Worm (Caenorhabditis elegans) whole organism, young adult: ENCODE measurements around the gene F41C6.7.

Source experiments
- B0019.2 ChIP-seq: fragments of 200-800 bp; sonication (Bioruptor generic); conservative IDR thresholded peaks from 2 replicates; pipeline ENCODE4 v1.3.6; 2022; ENCODE audit warnings: missing genetic modification reagents, missing genetic modification characterization, missing compliant biosample characterization
- B0336.3 ChIP-seq: fragments of 200-800 bp; sonication (Bioruptor generic); IDR thresholded peaks from 2 replicates; pipeline ENCODE4 v1.3.6; 2022; ENCODE audit warnings: missing genetic modification characterization, missing compliant biosample characterization
- C06A6.2 ChIP-seq: fragments of 200-800 bp; sonication (Bioruptor generic); conservative IDR thresholded peaks from 2 replicates; pipeline ENCODE4 v1.3.6; 2022; ENCODE audit warnings: missing genetic modification characterization, missing compliant biosample characterization
- C17E4.6 ChIP-seq: fragments of 200-800 bp; sonication (Bioruptor generic); IDR thresholded peaks from 2 replicates; pipeline ENCODE4 v1.3.6; 2022; ENCODE audit warnings: missing genetic modification reagents, missing genetic modification characterization, missing compliant biosample characterization
- F57A8.1 ChIP-seq: fragments of 200-800 bp; sonication (Bioruptor generic); optimal IDR thresholded peaks from 2 replicates; lab custom pipeline; 2018; ENCODE audit warnings: mild to moderate bottlenecking, missing genetic modification characterization, moderate library complexity, missing compliant biosample characterization
- F57C9.4 ChIP-seq: sonication (generic microtip); optimal IDR thresholded peaks from 2 replicates; lab custom pipeline; 2017; ENCODE audit warnings: mild to moderate bottlenecking, missing genetic modification characterization, missing compliant biosample characterization
- K12H6.12 ChIP-seq: fragments of 200-800 bp; sonication (Bioruptor generic); optimal IDR thresholded peaks from 2 replicates; lab custom pipeline; 2018; ENCODE audit warnings: mild to moderate bottlenecking, missing genetic modification characterization, missing compliant biosample characterization
- T26A5.8 ChIP-seq: sonication (generic microtip); optimal IDR thresholded peaks from 2 replicates; lab custom pipeline; 2016; ENCODE audit warnings: missing genetic modification characterization, missing compliant biosample characterization
- Y95B8A.8 ChIP-seq: fragments of 200-800 bp; sonication (Bioruptor generic); IDR thresholded peaks from 2 replicates; pipeline ENCODE4 v1.3.6; 2022; ENCODE audit warnings: missing genetic modification reagents, missing genetic modification characterization, missing compliant biosample characterization
- ZK185.1 ChIP-seq: sonication (generic microtip); optimal IDR thresholded peaks from 2 replicates; lab custom pipeline; 2016; ENCODE audit warnings: mild to moderate bottlenecking, missing genetic modification characterization, missing compliant biosample characterization; ENCODE audit not compliant: poor library complexity, severe bottlenecking
- ama-1 ChIP-seq, 3 experiments: fragments of 150-350 bp in 1 of 3; sonication (generic microtip) in 2 of 3; optimal IDR thresholded peaks; 2 replicates each; lab custom pipeline; 2014 to 2018; ENCODE audit warnings: missing biosample characterization in 2 of 3, missing genetic modification characterization in 2 of 3, missing genetic modification reagents in 2 of 3
- aptf-2 ChIP-seq: fragments of 200-800 bp; sonication (Bioruptor generic); conservative IDR thresholded peaks from 2 replicates; pipeline ENCODE4 v1.3.6; 2022; ENCODE audit warnings: missing genetic modification reagents, missing genetic modification characterization, missing compliant biosample characterization
- athp-1 ChIP-seq: sonication (generic microtip); optimal IDR thresholded peaks from 2 replicates; lab custom pipeline; 2017; ENCODE audit warnings: mild to moderate bottlenecking, missing genetic modification characterization, missing compliant biosample characterization
- attf-3 ChIP-seq: fragments of 200-800 bp; sonication (Bioruptor generic); conservative IDR thresholded peaks from 2 replicates; pipeline ENCODE4 v1.3.6; 2022; ENCODE audit warnings: missing genetic modification reagents, missing genetic modification characterization, missing compliant biosample characterization
- bed-1 ChIP-seq: fragments of 200-800 bp; sonication (Bioruptor generic); IDR thresholded peaks from 2 replicates; pipeline ENCODE4 v1.3.6; 2022; ENCODE audit warnings: missing genetic modification reagents, missing genetic modification characterization, missing compliant biosample characterization
- ceh-79 ChIP-seq: sonication (generic microtip); optimal IDR thresholded peaks from 2 replicates; lab custom pipeline; 2017; ENCODE audit warnings: mild to moderate bottlenecking, missing genetic modification characterization, missing compliant biosample characterization
- efl-1 ChIP-seq: fragments of 150-350 bp; optimal IDR thresholded peaks from 2 replicates; lab custom pipeline; 2014; ENCODE audit warnings: missing biosample characterization, missing genetic modification reagents, missing genetic modification characterization
- egrh-3 ChIP-seq: fragments of 200-800 bp; sonication (Bioruptor generic); IDR thresholded peaks from 2 replicates; pipeline ENCODE4 v1.3.6; 2022; ENCODE audit warnings: missing genetic modification reagents, missing genetic modification characterization, missing compliant biosample characterization
- ets-4 ChIP-seq: fragments of 200-800 bp; sonication (Bioruptor generic); optimal IDR thresholded peaks from 2 replicates; lab custom pipeline; 2018; ENCODE audit warnings: mild to moderate bottlenecking, missing genetic modification characterization, missing compliant biosample characterization
- hlh-12 ChIP-seq: sonication (generic microtip); optimal IDR thresholded peaks from 2 replicates; lab custom pipeline; 2016; ENCODE audit warnings: missing genetic modification characterization, missing compliant biosample characterization
- hrde-1 ChIP-seq: sonication (generic microtip); optimal IDR thresholded peaks from 2 replicates; lab custom pipeline; 2016; ENCODE audit warnings: missing genetic modification characterization, mild to moderate bottlenecking, missing compliant biosample characterization, moderate library complexity, missing genotype, missing genetic modification reagents, borderline replicate concordance
- hsf-1 ChIP-seq: fragments of 200-800 bp; sonication (Bioruptor generic); IDR thresholded peaks from 2 replicates; pipeline ENCODE4 v1.3.6; 2022; ENCODE audit warnings: missing genetic modification reagents, missing genetic modification characterization, missing compliant biosample characterization
- lag-1 ChIP-seq: fragments of 200-800 bp; sonication (Bioruptor generic); IDR thresholded peaks from 2 replicates; pipeline ENCODE4 v1.3.6; 2022; ENCODE audit warnings: missing genetic modification reagents, missing genetic modification characterization, missing compliant biosample characterization
- lin-54 ChIP-seq: fragments of 200-800 bp; sonication (Bioruptor generic); optimal IDR thresholded peaks from 2 replicates; lab custom pipeline; 2018; ENCODE audit warnings: mild to moderate bottlenecking, missing genetic modification characterization, missing compliant biosample characterization
- lsl-1 ChIP-seq: fragments of 200-800 bp; sonication (Bioruptor generic); optimal IDR thresholded peaks from 2 replicates; lab custom pipeline; 2018; ENCODE audit warnings: mild to moderate bottlenecking, missing genetic modification characterization, moderate library complexity, missing compliant biosample characterization
- madf-3 ChIP-seq: fragments of 200-800 bp; sonication (Bioruptor generic); IDR thresholded peaks from 2 replicates; pipeline ENCODE4 v1.3.6; 2022; ENCODE audit warnings: missing genetic modification reagents, missing genetic modification characterization, missing compliant biosample characterization
- mes-4 ChIP-seq: sonication (generic microtip); optimal IDR thresholded peaks from 2 replicates; lab custom pipeline; 2016; ENCODE audit warnings: missing genotype, missing genetic modification characterization, missing compliant biosample characterization
- nfya-1 ChIP-seq: sonication (generic microtip); optimal IDR thresholded peaks from 2 replicates; lab custom pipeline; 2017; ENCODE audit warnings: antibody characterized with exemption, missing compliant biosample characterization, missing genetic modification characterization, borderline replicate concordance; ENCODE audit not compliant: insufficient read depth
- nhr-120 ChIP-seq: fragments of 200-800 bp; sonication (Bioruptor generic); IDR thresholded peaks from 2 replicates; pipeline ENCODE4 v1.3.6; 2022; ENCODE audit warnings: missing genetic modification characterization, missing compliant biosample characterization
- nhr-27 ChIP-seq: fragments of 200-800 bp; sonication (Bioruptor generic); optimal IDR thresholded peaks from 2 replicates; lab custom pipeline; 2018; ENCODE audit warnings: mild to moderate bottlenecking, missing genetic modification characterization, moderate library complexity, missing compliant biosample characterization
- repo-1 ChIP-seq: sonication (generic microtip); optimal IDR thresholded peaks from 2 replicates; lab custom pipeline; 2017; ENCODE audit warnings: mild to moderate bottlenecking, missing genetic modification characterization, missing compliant biosample characterization
- snpc-1.3 ChIP-seq: sonication (generic microtip); optimal IDR thresholded peaks from 2 replicates; lab custom pipeline; 2017; ENCODE audit warnings: missing genetic modification characterization, mild to moderate bottlenecking, missing compliant biosample characterization, antibody characterized with exemption, moderate library complexity, missing genotype, missing genetic modification reagents; ENCODE audit not compliant: insufficient read depth
- sptf-2 ChIP-seq: fragments of 200-800 bp; sonication (Bioruptor generic); optimal IDR thresholded peaks from 2 replicates; lab custom pipeline; 2018; ENCODE audit warnings: mild to moderate bottlenecking, missing genetic modification characterization, missing compliant biosample characterization
- zim-3 ChIP-seq: sonication (generic microtip); optimal IDR thresholded peaks from 2 replicates; lab custom pipeline; 2017; ENCODE audit warnings: mild to moderate bottlenecking, missing genetic modification characterization, moderate library complexity, missing compliant biosample characterization
- ztf-26 ChIP-seq: sonication (generic microtip); optimal IDR thresholded peaks from 2 replicates; lab custom pipeline; 2017; ENCODE audit warnings: missing genetic modification characterization, missing compliant biosample characterization

The F41C6.7 gene

ce11 chrX:6853318-6853717 is 31.8 kb downstream of the F41C6.7 start, which contains the start of gene rig-3:
TSS of gene rig-3 (plus strand) at chrX:6853618.
- TF ChIP-seq aptf-2 (no peak), snpc-1.3 (tag; lab: Kevin White, UChicago) (no peak), B0019.2 (GFP tag; lab: Robert Waterston, UW) (no peak), F57C9.4 (no peak), K12H6.12 (tag; lab: Kevin White, UChicago) (no peak), nhr-27 (tag; lab: Kevin White, UChicago) (no peak), mes-4 (no peak), C17E4.6 (GFP tag; lab: Robert Waterston, UW) (no peak), lin-54 (GFP tag; lab: Kevin White, UChicago) (no peak), repo-1 (tag; lab: Kevin White, UChicago) (no peak), hlh-12 (tag; lab: Kevin White, UChicago) (no peak), athp-1 (tag; lab: Kevin White, UChicago) (no peak), hrde-1 (no peak), nfya-1 (tag; lab: Kevin White, UChicago) (no peak), hsf-1 (no peak), ceh-79 (tag; lab: Kevin White, UChicago) (no peak), T26A5.8 (tag; lab: Kevin White, UChicago) (no peak), ztf-26 (tag; lab: Kevin White, UChicago) (no peak), efl-1 (GFP tag; lab: Kevin White, UChicago) (no peak), F57A8.1 (GFP tag; lab: Kevin White, UChicago) (no peak)

ce11 chrX:6850412-6850811 is 34.7 kb downstream of the F41C6.7 start:
- TF ChIP-seq nhr-120 (GFP tag; lab: Robert Waterston, UW), result no peak
- TF ChIP-seq lag-1 (GFP tag; lab: Robert Waterston, UW), result no peak
- no peak for TF ChIP-seq ama-1 (optimal IDR thresholded peaks at IDR 0.05; lab: Kevin White, UChicago)
- no peak for TF ChIP-seq ama-1 (GFP tag; optimal IDR thresholded peaks at IDR 0.05; lab: Kevin White, UChicago)
- no peak for TF ChIP-seq madf-3 (GFP tag; lab: Robert Waterston, UW)
- TF ChIP-seq C06A6.2 (GFP tag; lab: Robert Waterston, UW), result no peak
- no peak for TF ChIP-seq snpc-1.3 (tag; lab: Kevin White, UChicago)
- TF ChIP-seq repo-1 (tag; lab: Kevin White, UChicago), result no peak
- no peak for TF ChIP-seq Y95B8A.8 (GFP tag; lab: Robert Waterston, UW)
- TF ChIP-seq ets-4, result no peak

ce11 chrX:6848596-6848995 is 36.5 kb downstream of the F41C6.7 start:
- no peak for TF ChIP-seq attf-3 (GFP tag; lab: Robert Waterston, UW)
- TF ChIP-seq ceh-79 (tag; lab: Kevin White, UChicago), result no peak
- no peak for TF ChIP-seq B0336.3
- no peak for TF ChIP-seq efl-1 (GFP tag; lab: Kevin White, UChicago)
- no peak for TF ChIP-seq zim-3
- no peak for TF ChIP-seq egrh-3 (GFP tag; lab: Robert Waterston, UW)

- TF ChIP-seq sptf-2, result no peak
- TF ChIP-seq lsl-1, result no peak
- no peak for TF ChIP-seq ZK185.1 (tag; lab: Kevin White, UChicago)
- no peak for TF ChIP-seq bed-1
These were observed 39.1 kb downstream of the F41C6.7 start, which contains the start of gene C53B7.2 for ce11 chrX:6845934-6846333. TSS of gene C53B7.2 (plus strand) at chrX:6846234.
